Worm (Caenorhabditis elegans): ENCODE results near the gene lmp-1.

The lmp-1 gene

ce11 chrX:6364196-6364595, 13.3 kb downstream of the lmp-1 start, which contains the start of gene C03B1.4:
Gene C03B1.4 (plus strand): TSS chrX:6364496.
- TF ChIP-seq ceh-43 (GFP tag; optimal IDR thresholded peaks at IDR 0.05) (no peak), hlh-1 (tag; optimal IDR thresholded peaks at IDR 0.05) (no peak), ztf-11 (tag; optimal IDR thresholded peaks at IDR 0.05) (no peak), unc-120 (tag; optimal IDR thresholded peaks at IDR 0.05; ENCODE audit: poor library complexity, severe bottlenecking) (no peak), lin-13 (tag; optimal IDR thresholded peaks at IDR 0.05) (no peak), lin-32 (GFP tag; optimal IDR thresholded peaks at IDR 0.05) (no peak), elt-3 (tag; optimal IDR thresholded peaks at IDR 0.05) (no peak)

- TF ChIP-seq drap-1 (GFP tag; optimal IDR thresholded peaks at IDR 0.05) (no peak), nhr-12 (tag; optimal IDR thresholded peaks at IDR 0.05) (no peak), sptf-1 (tag; optimal IDR thresholded peaks at IDR 0.05) (no peak), sem-2 (GFP tag; optimal IDR thresholded peaks at IDR 0.05) (no peak), nhr-2 (tag; optimal IDR thresholded peaks at IDR 0.05) (no peak), lin-32 (GFP tag; optimal IDR thresholded peaks at IDR 0.05) (no peak), ceh-43 (GFP tag; optimal IDR thresholded peaks at IDR 0.05) (no peak), mls-2 (tag; optimal IDR thresholded peaks at IDR 0.05) (no peak), lin-13 (tag; optimal IDR thresholded peaks at IDR 0.05) (no peak), ces-1 (GFP tag; optimal IDR thresholded peaks at IDR 0.05) (no peak), lsy-2 (tag; optimal IDR thresholded peaks at IDR 0.05) (no peak), ceh-39 (tag; optimal IDR thresholded peaks at IDR 0.05) (no peak), snpc-4 (tag; optimal IDR thresholded peaks at IDR 0.05) (no peak), mab-5 (tag; optimal IDR thresholded peaks at IDR 0.05) (no peak), nhr-28 (tag; optimal IDR thresholded peaks at IDR 0.05) (no peak), zip-8 (tag; optimal IDR thresholded peaks at IDR 0.05) (no peak), elt-1 (tag; optimal IDR thresholded peaks at IDR 0.05; ENCODE audit: borderline replicate concordance, insufficient read depth) (no peak), unc-39 (tag; optimal IDR thresholded peaks at IDR 0.05) (no peak)
Measured at ce11 chrX:6360658-6361057, 16.8 kb downstream of the lmp-1 start, which contains the start of gene C03B1.14. Gene C03B1.14 (minus strand): TSS chrX:6360758.

ce11 chrX:6360077-6360476, 17.4 kb downstream of the lmp-1 start:
- TF ChIP-seq ces-1 (GFP tag; optimal IDR thresholded peaks at IDR 0.05) (no peak), unc-120 (tag; optimal IDR thresholded peaks at IDR 0.05; ENCODE audit: poor library complexity, severe bottlenecking) (no peak), elt-3 (tag; optimal IDR thresholded peaks at IDR 0.05) (no peak), lin-32 (GFP tag; optimal IDR thresholded peaks at IDR 0.05) (no peak), lin-13 (tag; optimal IDR thresholded peaks at IDR 0.05) (no peak), lsy-2 (tag; optimal IDR thresholded peaks at IDR 0.05) (no peak), ceh-43 (GFP tag; optimal IDR thresholded peaks at IDR 0.05) (no peak), unc-62 (GFP tag; optimal IDR thresholded peaks at IDR 0.05) (no peak), tbx-8 (GFP tag; optimal IDR thresholded peaks at IDR 0.05) (no peak), hlh-1 (tag; optimal IDR thresholded peaks at IDR 0.05) (no peak), M03D4.4 (tag; optimal IDR thresholded peaks at IDR 0.05) (no peak), drap-1 (GFP tag; optimal IDR thresholded peaks at IDR 0.05) (no peak), mep-1 (tag; optimal IDR thresholded peaks at IDR 0.05) (no peak), snpc-4 (tag; optimal IDR thresholded peaks at IDR 0.05) (no peak), sem-2 (GFP tag; optimal IDR thresholded peaks at IDR 0.05) (no peak)

ce11 chrX:6357772-6358171, 19.7 kb downstream of the lmp-1 start, which contains the start of gene C03B1.10:
Gene C03B1.10 (minus strand): TSS chrX:6357872.
- no peak for TF ChIP-seq nhr-76 (tag; optimal IDR thresholded peaks at IDR 0.05)
- no peak for TF ChIP-seq M03D4.4 (tag; optimal IDR thresholded peaks at IDR 0.05)
- TF ChIP-seq blmp-1 (tag; optimal IDR thresholded peaks at IDR 0.05), result no peak
- no peak for TF ChIP-seq unc-39 (tag; optimal IDR thresholded peaks at IDR 0.05)
- TF ChIP-seq unc-62 (GFP tag; optimal IDR thresholded peaks at IDR 0.05), result no peak
- no peak for TF ChIP-seq sptf-1 (tag; optimal IDR thresholded peaks at IDR 0.05)
- TF ChIP-seq mls-2 (tag; optimal IDR thresholded peaks at IDR 0.05), result no peak
- TF ChIP-seq flh-1 (GFP tag; optimal IDR thresholded peaks at IDR 0.05), result no peak
- no peak for TF ChIP-seq unc-120 (tag; optimal IDR thresholded peaks at IDR 0.05; ENCODE audit: poor library complexity, severe bottlenecking)
- no peak for TF ChIP-seq mab-5 (tag; optimal IDR thresholded peaks at IDR 0.05)
- TF ChIP-seq lin-13 (tag; optimal IDR thresholded peaks at IDR 0.05), result no peak
- TF ChIP-seq ces-1 (GFP tag; optimal IDR thresholded peaks at IDR 0.05), result no peak
- no peak for TF ChIP-seq nhr-12 (tag; optimal IDR thresholded peaks at IDR 0.05)
- TF ChIP-seq nhr-2 (tag; optimal IDR thresholded peaks at IDR 0.05), result no peak
- TF ChIP-seq snpc-4 (tag; optimal IDR thresholded peaks at IDR 0.05), result no peak
- no peak for TF ChIP-seq drap-1 (GFP tag; optimal IDR thresholded peaks at IDR 0.05)
- TF ChIP-seq ztf-11 (tag; optimal IDR thresholded peaks at IDR 0.05), result no peak
- no peak for TF ChIP-seq ceh-39 (tag; optimal IDR thresholded peaks at IDR 0.05)

- TF ChIP-seq ceh-39 (tag; optimal IDR thresholded peaks at IDR 0.05) (no peak), mab-5 (tag; optimal IDR thresholded peaks at IDR 0.05) (no peak), sptf-1 (tag; optimal IDR thresholded peaks at IDR 0.05) (no peak), hlh-1 (tag; optimal IDR thresholded peaks at IDR 0.05) (no peak), sem-2 (GFP tag; optimal IDR thresholded peaks at IDR 0.05) (no peak), lin-13 (tag; optimal IDR thresholded peaks at IDR 0.05) (no peak), elt-1 (tag; optimal IDR thresholded peaks at IDR 0.05; ENCODE audit: borderline replicate concordance, insufficient read depth) (no peak), blmp-1 (tag; optimal IDR thresholded peaks at IDR 0.05) (no peak), nhr-28 (tag; optimal IDR thresholded peaks at IDR 0.05) (no peak), ham-2 (GFP tag; optimal IDR thresholded peaks at IDR 0.05) (no peak), ceh-83 (GFP tag; optimal IDR thresholded peaks at IDR 0.05) (no peak), snpc-4 (tag; optimal IDR thresholded peaks at IDR 0.05) (no peak), nhr-237 (tag; optimal IDR thresholded peaks at IDR 0.05) (no peak), cnd-1 (tag; optimal IDR thresholded peaks at IDR 0.05) (no peak), elt-3 (tag; optimal IDR thresholded peaks at IDR 0.05) (no peak), nhr-76 (tag; optimal IDR thresholded peaks at IDR 0.05) (no peak), tbx-8 (GFP tag; optimal IDR thresholded peaks at IDR 0.05) (no peak)
Measured at ce11 chrX:6355030-6355635, 22.4 kb downstream of the lmp-1 start, which contains the start of gene C03B1.5. Gene C03B1.5 (plus strand): TSS chrX:6355585.
